Worm (Caenorhabditis elegans) whole organism, young adult: ENCODE results near the gene sra-2.
A peak's percentile ranks its signal among the peaks of the same experiment; 100 is the strongest.

Source experiments
- B0019.2 ChIP-seq: fragments of 200-800 bp; sonication (Bioruptor generic); conservative IDR thresholded peaks from 2 replicates; pipeline ENCODE4 v1.3.6; 2022; ENCODE audit warnings: missing genetic modification reagents, missing genetic modification characterization, missing compliant biosample characterization
- B0261.1 ChIP-seq: sonication (generic microtip); optimal IDR thresholded peaks from 2 replicates; lab custom pipeline; 2016; ENCODE audit warnings: mild to moderate bottlenecking, missing genetic modification characterization, moderate library complexity, missing compliant biosample characterization
- F22D6.2 ChIP-seq: sonication (generic microtip); optimal IDR thresholded peaks from 2 replicates; lab custom pipeline; 2016; ENCODE audit warnings: mild to moderate bottlenecking, missing genetic modification characterization, missing compliant biosample characterization
- F37B4.10 ChIP-seq: fragments of 200-800 bp; sonication (Bioruptor generic); IDR thresholded peaks from 2 replicates; pipeline ENCODE4 v1.3.6; 2022; ENCODE audit warnings: missing genetic modification characterization, missing compliant biosample characterization
- F39B2.1 ChIP-seq: fragments of 200-800 bp; sonication (Bioruptor generic); IDR thresholded peaks from 2 replicates; pipeline ENCODE4 v1.3.6; 2022; ENCODE audit warnings: missing genetic modification reagents, missing genetic modification characterization, missing compliant biosample characterization
- F57C9.4 ChIP-seq: sonication (generic microtip); optimal IDR thresholded peaks from 2 replicates; lab custom pipeline; 2017; ENCODE audit warnings: mild to moderate bottlenecking, missing genetic modification characterization, missing compliant biosample characterization
- T26A5.8 ChIP-seq: sonication (generic microtip); optimal IDR thresholded peaks from 2 replicates; lab custom pipeline; 2016; ENCODE audit warnings: missing genetic modification characterization, missing compliant biosample characterization
- Y67H2A.10 ChIP-seq: fragments of 200-800 bp; sonication (Bioruptor generic); conservative IDR thresholded peaks from 2 replicates; pipeline ENCODE4 v1.3.6; 2022; ENCODE audit warnings: missing genetic modification reagents, missing genetic modification characterization, missing compliant biosample characterization
- Y95B8A.8 ChIP-seq: fragments of 200-800 bp; sonication (Bioruptor generic); IDR thresholded peaks from 2 replicates; pipeline ENCODE4 v1.3.6; 2022; ENCODE audit warnings: missing genetic modification reagents, missing genetic modification characterization, missing compliant biosample characterization
- ama-1 ChIP-seq, 3 experiments: fragments of 150-350 bp in 1 of 3; sonication (generic microtip) in 2 of 3; optimal IDR thresholded peaks; 2 replicates each; lab custom pipeline; 2014 to 2018; ENCODE audit warnings: missing biosample characterization in 2 of 3, missing genetic modification characterization in 2 of 3, missing genetic modification reagents in 2 of 3
- aptf-2 ChIP-seq: fragments of 200-800 bp; sonication (Bioruptor generic); conservative IDR thresholded peaks from 2 replicates; pipeline ENCODE4 v1.3.6; 2022; ENCODE audit warnings: missing genetic modification reagents, missing genetic modification characterization, missing compliant biosample characterization
- aptf-3 ChIP-seq: fragments of 200-800 bp; sonication (Bioruptor generic); IDR thresholded peaks from 2 replicates; pipeline ENCODE4 v1.3.6; 2022; ENCODE audit warnings: missing genetic modification characterization, missing compliant biosample characterization
- atf-7 ChIP-seq: sonication (generic microtip); optimal IDR thresholded peaks from 2 replicates; lab custom pipeline; 2017; ENCODE audit warnings: mild to moderate bottlenecking, missing genetic modification characterization, missing compliant biosample characterization
- athp-1 ChIP-seq: sonication (generic microtip); optimal IDR thresholded peaks from 2 replicates; lab custom pipeline; 2017; ENCODE audit warnings: mild to moderate bottlenecking, missing genetic modification characterization, missing compliant biosample characterization
- attf-5 ChIP-seq: fragments of 200-800 bp; sonication (Bioruptor generic); optimal IDR thresholded peaks from 2 replicates; lab custom pipeline; 2018; ENCODE audit warnings: mild to moderate bottlenecking, missing genetic modification characterization, missing compliant biosample characterization
- ccch-3 ChIP-seq: fragments of 200-800 bp; sonication (Bioruptor generic); optimal IDR thresholded peaks from 2 replicates; lab custom pipeline; 2018; ENCODE audit warnings: mild to moderate bottlenecking, missing genetic modification characterization, missing compliant biosample characterization
- cebp-2 ChIP-seq: fragments of 200-800 bp; sonication (Bioruptor generic); IDR thresholded peaks from 2 replicates; pipeline ENCODE4 v1.3.6; 2022; ENCODE audit warnings: missing genetic modification characterization, missing compliant biosample characterization
- ceh-79 ChIP-seq: sonication (generic microtip); optimal IDR thresholded peaks from 2 replicates; lab custom pipeline; 2017; ENCODE audit warnings: mild to moderate bottlenecking, missing genetic modification characterization, missing compliant biosample characterization
- ceh-91 ChIP-seq: fragments of 200-800 bp; sonication (Bioruptor generic); IDR thresholded peaks from 2 replicates; pipeline ENCODE4 v1.3.6; 2022; ENCODE audit warnings: missing genetic modification reagents, missing genetic modification characterization, missing compliant biosample characterization
- die-1 ChIP-seq: sonication (generic microtip); optimal IDR thresholded peaks from 2 replicates; lab custom pipeline; 2016; ENCODE audit warnings: missing genotype, mild to moderate bottlenecking, missing genetic modification characterization, missing compliant biosample characterization
- fkh-3 ChIP-seq: sonication (generic microtip); optimal IDR thresholded peaks from 2 replicates; lab custom pipeline; 2016; ENCODE audit warnings: mild to moderate bottlenecking, missing genetic modification characterization, missing compliant biosample characterization
- gei-17 ChIP-seq: fragments of 200-800 bp; sonication (Bioruptor generic); optimal IDR thresholded peaks from 2 replicates; lab custom pipeline; 2018; ENCODE audit warnings: mild to moderate bottlenecking, missing genetic modification characterization, missing compliant biosample characterization
- hmg-20 ChIP-seq: fragments of 200-800 bp; sonication (Bioruptor generic); IDR thresholded peaks from 2 replicates; pipeline ENCODE4 v1.3.6; 2022; ENCODE audit warnings: missing genetic modification reagents, missing genetic modification characterization, missing compliant biosample characterization
- hrde-1 ChIP-seq: sonication (generic microtip); optimal IDR thresholded peaks from 2 replicates; lab custom pipeline; 2016; ENCODE audit warnings: missing genetic modification characterization, mild to moderate bottlenecking, missing compliant biosample characterization, moderate library complexity, missing genotype, missing genetic modification reagents, borderline replicate concordance
- lag-1 ChIP-seq: fragments of 200-800 bp; sonication (Bioruptor generic); IDR thresholded peaks from 2 replicates; pipeline ENCODE4 v1.3.6; 2022; ENCODE audit warnings: missing genetic modification reagents, missing genetic modification characterization, missing compliant biosample characterization
- let-526 ChIP-seq: fragments of 200-800 bp; sonication (Bioruptor generic); IDR thresholded peaks from 2 replicates; pipeline ENCODE4 v1.3.6; 2022; ENCODE audit warnings: missing genetic modification reagents, missing genetic modification characterization, missing compliant biosample characterization
- let-607 ChIP-seq, 2 experiments: fragments of 200-800 bp in 1 of 2; sonication (Bioruptor generic) in 1 of 2; sonication (generic microtip) in 1 of 2; optimal IDR thresholded peaks; 2 replicates each; lab custom pipeline; 2016 to 2018; ENCODE audit warnings: mild to moderate bottlenecking in 2 of 2, missing compliant biosample characterization in 2 of 2, missing genetic modification characterization in 2 of 2, moderate library complexity in 2 of 2, missing genotype in 1 of 2
- lin-26 ChIP-seq: fragments of 200-800 bp; sonication (Bioruptor generic); IDR thresholded peaks from 2 replicates; pipeline ENCODE4 v1.3.6; 2022; ENCODE audit warnings: missing genetic modification reagents, missing genetic modification characterization, missing compliant biosample characterization
- lsl-1 ChIP-seq: fragments of 200-800 bp; sonication (Bioruptor generic); optimal IDR thresholded peaks from 2 replicates; lab custom pipeline; 2018; ENCODE audit warnings: mild to moderate bottlenecking, missing genetic modification characterization, moderate library complexity, missing compliant biosample characterization
- lsy-27 ChIP-seq: sonication (generic microtip); optimal IDR thresholded peaks from 2 replicates; lab custom pipeline; 2017; ENCODE audit warnings: missing genetic modification characterization, mild to moderate bottlenecking, missing compliant biosample characterization, antibody characterized with exemption, missing genotype, borderline replicate concordance; ENCODE audit not compliant: insufficient read depth
- madf-10 ChIP-seq: sonication (generic microtip); optimal IDR thresholded peaks from 2 replicates; lab custom pipeline; 2016; ENCODE audit warnings: mild to moderate bottlenecking, missing genetic modification characterization, missing compliant biosample characterization
- madf-8 ChIP-seq: fragments of 200-800 bp; sonication (Bioruptor generic); conservative IDR thresholded peaks from 2 replicates; pipeline ENCODE4 v1.3.6; 2022; ENCODE audit warnings: missing genetic modification reagents, missing genetic modification characterization, missing compliant biosample characterization
- nfyb-1 ChIP-seq: fragments of 200-800 bp; sonication (Bioruptor generic); IDR thresholded peaks from 2 replicates; pipeline ENCODE4 v1.3.6; 2022; ENCODE audit warnings: missing genetic modification reagents, missing genetic modification characterization, missing compliant biosample characterization
- nhr-179 ChIP-seq: sonication (generic microtip); optimal IDR thresholded peaks from 2 replicates; lab custom pipeline; 2016; ENCODE audit warnings: mild to moderate bottlenecking, missing genetic modification characterization, missing compliant biosample characterization
- nhr-80 ChIP-seq: sonication (generic microtip); optimal IDR thresholded peaks from 2 replicates; lab custom pipeline; 2016; ENCODE audit warnings: missing genetic modification characterization, missing compliant biosample characterization
- nhr-90 ChIP-seq: sonication (generic microtip); optimal IDR thresholded peaks from 2 replicates; lab custom pipeline; 2016; ENCODE audit warnings: missing genotype, mild to moderate bottlenecking, missing genetic modification characterization, missing compliant biosample characterization
- pbrm-1 ChIP-seq: fragments of 200-800 bp; sonication (Bioruptor generic); IDR thresholded peaks from 2 replicates; pipeline ENCODE4 v1.3.6; 2022; ENCODE audit warnings: missing genetic modification reagents, missing genetic modification characterization, missing compliant biosample characterization
- pha-4 ChIP-seq: fragments of 150-350 bp; sonication (generic microtip); optimal IDR thresholded peaks from 2 replicates; lab custom pipeline; 2014; ENCODE audit warnings: missing biosample characterization, missing genetic modification reagents, missing genetic modification characterization
- rcor-1 ChIP-seq: fragments of 200-800 bp; sonication (Bioruptor generic); IDR thresholded peaks from 2 replicates; pipeline ENCODE4 v1.3.6; 2022; ENCODE audit warnings: missing genetic modification reagents, missing genetic modification characterization, missing compliant biosample characterization
- sdz-38 ChIP-seq: sonication (generic microtip); optimal IDR thresholded peaks from 2 replicates; lab custom pipeline; 2016; ENCODE audit warnings: missing genotype, missing genetic modification characterization, missing compliant biosample characterization
- sea-2 ChIP-seq: fragments of 200-800 bp; sonication (Bioruptor generic); IDR thresholded peaks from 2 replicates; pipeline ENCODE4 v1.3.6; 2022; ENCODE audit warnings: missing genetic modification characterization, missing compliant biosample characterization
- snpc-1.3 ChIP-seq: sonication (generic microtip); optimal IDR thresholded peaks from 2 replicates; lab custom pipeline; 2017; ENCODE audit warnings: missing genetic modification characterization, mild to moderate bottlenecking, missing compliant biosample characterization, antibody characterized with exemption, moderate library complexity, missing genotype, missing genetic modification reagents; ENCODE audit not compliant: insufficient read depth
- snpc-4 ChIP-seq, 5 experiments: fragments of 150-350 bp in 1 of 5; sonication (generic microtip) in 4 of 5; optimal IDR thresholded peaks; 2 replicates each; lab custom pipeline; 2014 to 2018; ENCODE audit warnings: missing genetic modification characterization in 5 of 5, missing biosample characterization in 3 of 5, antibody characterized with exemption in 2 of 5, mild to moderate bottlenecking in 2 of 5, missing compliant biosample characterization in 2 of 5, missing genotype in 2 of 5, moderate library complexity in 2 of 5, missing genetic modification reagents in 1 of 5
- zfh-2 ChIP-seq: fragments of 200-800 bp; sonication (Bioruptor generic); conservative IDR thresholded peaks from 2 replicates; pipeline ENCODE4 v1.3.6; 2022; ENCODE audit warnings: missing genetic modification reagents, missing genetic modification characterization, missing compliant biosample characterization
- ztf-18 ChIP-seq: sonication (generic microtip); optimal IDR thresholded peaks from 2 replicates; lab custom pipeline; 2016; ENCODE audit warnings: missing genotype, mild to moderate bottlenecking, missing genetic modification characterization, missing compliant biosample characterization
- ztf-26 ChIP-seq: sonication (generic microtip); optimal IDR thresholded peaks from 2 replicates; lab custom pipeline; 2017; ENCODE audit warnings: missing genetic modification characterization, missing compliant biosample characterization
- ztf-3 ChIP-seq: fragments of 200-800 bp; sonication (Bioruptor generic); optimal IDR thresholded peaks from 2 replicates; lab custom pipeline; 2018; ENCODE audit warnings: mild to moderate bottlenecking, missing genetic modification characterization, missing compliant biosample characterization

The sra-2 gene

ce11 chrII:9487337-9487950 is 41.1 kb upstream of the sra-2 start, which contains the start of gene T19H5.4 (continued):
- TF ChIP-seq let-526 (GFP tag; lab: Robert Waterston, UW) (0 out of 2 replicates have a peak, but pooled peaks have one; percentile 65), fkh-3 (tag; lab: Kevin White, UChicago) (no peak), madf-8 (GFP tag; lab: Robert Waterston, UW) (no peak), nhr-80 (tag; lab: Kevin White, UChicago) (peak; percentile 90), aptf-3 (GFP tag; lab: Robert Waterston, UW) (no peak), snpc-1.3 (no peak), nhr-179 (tag; lab: Kevin White, UChicago) (no peak), gei-17 (no peak), attf-5 (GFP tag; lab: Kevin White, UChicago) (peak; percentile 82), pha-4 (no peak), aptf-2 (no peak), lin-26 (peak; percentile 52; the same call in 1 of the 2 replicates), pbrm-1 (GFP tag; lab: Robert Waterston, UW) (no peak), F37B4.10 (GFP tag; lab: Robert Waterston, UW) (no peak), ama-1 (optimal IDR thresholded peaks at IDR 0.05; lab: Kevin White, UChicago) (no peak), ama-1 (GFP tag; optimal IDR thresholded peaks at IDR 0.05; lab: Kevin White, UChicago) (no peak), B0019.2 (no peak), F22D6.2 (tag; lab: Kevin White, UChicago) (peak; percentile 20), lsl-1 (GFP tag; lab: Kevin White, UChicago) (no peak), nhr-90 (tag; lab: Kevin White, UChicago) (no peak), nfyb-1 (peak; percentile 29; the same call in 1 of the 2 replicates), ceh-79 (no peak), ztf-3 (no peak), ztf-18 (tag; lab: Kevin White, UChicago) (no peak), lag-1 (no peak), F39B2.1 (GFP tag; lab: Robert Waterston, UW) (no peak), hrde-1 (tag; lab: Kevin White, UChicago) (no peak), ccch-3 (no peak), rcor-1 (GFP tag; lab: Robert Waterston, UW) (no peak), Y95B8A.8 (no peak), lsy-27 (tag; lab: Kevin White, UChicago) (no peak), let-607 (tag; optimal IDR thresholded peaks at IDR 0.05; lab: Kevin White, UChicago) (no peak), ztf-26 (tag; lab: Kevin White, UChicago) (peak; percentile 80), die-1 (no peak), B0261.1 (tag; lab: Kevin White, UChicago) (no peak), T26A5.8 (tag; lab: Kevin White, UChicago) (no peak), F57C9.4 (no peak), atf-7 (tag; lab: Kevin White, UChicago) (peak; percentile 48), Y67H2A.10 (GFP tag; lab: Robert Waterston, UW) (no peak), cebp-2 (GFP tag; lab: Robert Waterston, UW) (no peak), zfh-2 (peak; percentile 95), madf-10 (tag; lab: Kevin White, UChicago) (peak; percentile 14), sea-2 (GFP tag; lab: Robert Waterston, UW) (0 out of 2 replicates have a peak, but pooled peaks have one; percentile 30), ceh-91 (no peak), hmg-20 (GFP tag; lab: Robert Waterston, UW) (no peak), sdz-38 (tag; lab: Kevin White, UChicago) (no peak), athp-1 (tag; lab: Kevin White, UChicago) (no peak), snpc-4 (GFP tag; optimal IDR thresholded peaks at IDR 0.05; lab: Kevin White, UChicago) (no peak), snpc-4 (tag; optimal IDR thresholded peaks at IDR 0.05; lab: Kevin White, UChicago) (peak in 1 of 4 experiments; percentile 12)
